Fruit fly (Drosophila melanogaster) Kc167 (cell line): Measurements from ENCODE around the gene scpr-A.
A peak's percentile ranks its signal among the peaks of the same experiment; 100 is the strongest.

Experiments used
- Myc ChIP-seq: fragments of >200 bp; optimal IDR thresholded peaks from 2 replicates; lab custom pipeline; 2017; ENCODE audit warnings: missing external identifiers
- Sin3A ChIP-seq: fragments of >200 bp; optimal IDR thresholded peaks from 2 replicates; lab custom pipeline; 2018; ENCODE audit warnings: missing external identifiers
- h ChIP-seq: fragments of >200 bp; optimal IDR thresholded peaks from 3 replicates; lab custom pipeline; 2018; ENCODE audit warnings: missing external identifiers
- insv ChIP-seq: fragments of >200 bp; optimal IDR thresholded peaks from 3 replicates; lab custom pipeline; 2018; ENCODE audit warnings: missing external identifiers
- psq ChIP-seq: fragments of >200 bp; optimal IDR thresholded peaks from 2 replicates; lab custom pipeline; 2017; ENCODE audit warnings: missing external identifiers
- ttk ChIP-seq: sonication (Bioruptor generic); optimal IDR thresholded peaks from 2 replicates; lab custom pipeline; 2017; ENCODE audit warnings: missing external identifiers

Gene scpr-A

DNA sequence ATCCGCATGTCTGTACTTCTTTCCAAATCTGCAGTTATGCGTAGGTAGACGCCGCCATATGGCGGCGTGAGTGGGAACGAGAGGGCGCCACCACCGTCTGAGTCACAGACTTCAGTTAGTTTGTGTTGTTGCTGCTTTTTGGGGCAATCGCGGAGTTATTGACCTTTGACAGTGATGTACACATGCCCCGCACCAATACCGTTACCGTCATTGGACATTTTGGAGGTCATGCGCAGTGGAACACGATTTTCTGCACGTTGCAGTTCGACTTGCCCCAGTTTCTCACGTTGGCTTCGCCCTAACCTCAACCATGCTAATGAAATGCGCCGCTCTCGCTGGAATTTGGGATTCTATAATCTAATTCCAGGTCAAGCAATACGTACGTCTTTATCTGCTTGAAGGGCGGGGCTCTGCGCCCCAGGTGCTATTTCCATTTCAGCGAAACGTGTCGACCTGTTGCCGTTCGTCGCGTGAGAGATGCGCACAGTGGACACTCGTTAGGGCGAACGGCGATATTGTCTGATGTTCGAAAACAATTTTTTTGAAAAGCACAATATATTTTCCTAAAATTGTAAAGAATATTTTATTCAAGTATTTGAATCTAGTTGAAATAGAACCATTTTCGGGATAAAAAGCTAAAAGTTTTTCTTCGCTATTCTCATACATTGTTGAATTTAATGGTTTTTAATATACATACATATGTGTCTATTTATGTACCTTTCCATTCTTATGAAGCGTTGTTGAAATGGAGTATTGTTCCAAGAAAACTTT is 29.5 kb upstream of the scpr-A start:
- TF ChIP-seq h (no peak), Sin3A (lab: Kevin White, UChicago) (no peak), psq (lab: Kevin White, UChicago) (no peak), ttk (no peak), insv (no peak), Myc (lab: Kevin White, UChicago) (no peak)

DNA sequence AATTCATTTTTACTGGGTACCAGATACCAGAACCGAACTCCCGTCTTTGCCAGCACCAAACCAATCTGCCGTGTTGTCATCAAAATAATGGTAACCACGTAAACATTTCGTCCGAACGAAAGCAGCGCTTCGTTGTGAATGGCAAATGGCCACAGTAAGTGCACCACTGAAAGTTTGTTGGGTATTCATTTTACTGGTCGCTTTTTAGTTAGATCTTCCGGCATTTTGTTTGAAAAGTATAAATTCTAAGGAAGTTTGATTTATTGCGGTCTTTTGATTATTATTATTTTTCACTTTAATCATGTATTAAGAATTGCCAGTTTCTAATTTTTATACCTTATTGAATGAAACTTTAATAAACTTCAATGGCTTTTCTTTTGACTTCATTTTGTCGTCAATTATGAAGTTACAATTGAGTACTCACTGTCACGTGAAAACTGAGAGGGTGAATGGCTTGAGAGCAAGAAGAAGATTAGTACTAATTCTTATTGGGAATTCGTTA is 26.5 kb upstream of the scpr-A start, which contains the start of gene ZnT86D:
Gene ZnT86D (minus strand): TSS at position 91 of the 502 bp plus-strand sequence.
- TF ChIP-seq Sin3A (lab: Kevin White, UChicago): no peak
- no peak for TF ChIP-seq insv
- no peak for TF ChIP-seq psq (lab: Kevin White, UChicago)
- TF ChIP-seq ttk: no peak
- TF ChIP-seq Myc (lab: Kevin White, UChicago): no peak
- no peak for TF ChIP-seq h

DNA sequence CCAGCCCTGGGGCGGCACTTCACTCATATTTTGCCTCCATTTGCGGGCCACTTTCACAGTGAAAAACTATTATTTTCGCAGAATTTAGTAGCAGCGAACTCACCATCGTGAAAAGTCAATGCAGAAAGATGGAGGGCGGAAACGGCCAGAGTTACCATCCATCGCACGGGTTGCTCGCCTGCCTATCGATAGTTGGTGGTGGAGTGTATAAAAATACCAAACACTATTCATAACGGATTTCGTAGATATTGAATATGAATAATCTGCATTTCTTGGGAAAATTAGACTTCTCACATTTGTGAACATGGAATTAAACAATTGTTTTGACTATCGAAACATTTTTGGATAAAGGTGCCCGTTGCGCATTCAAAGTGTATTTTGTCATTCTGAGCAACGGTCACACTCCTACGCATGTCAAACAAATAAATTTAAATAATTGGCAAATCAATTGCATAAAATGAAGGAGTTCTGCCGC is 24.8 kb upstream of the scpr-A start, which contains the start of the genes RpS25 and CG4820:
Gene RpS25 (minus strand): TSS at position 132 of the 475 bp plus-strand sequence.
Gene CG4820 (plus strand): TSS at position 380 of the 475 bp plus-strand sequence.
- no peak for TF ChIP-seq Myc (lab: Kevin White, UChicago)
- no peak for TF ChIP-seq psq (lab: Kevin White, UChicago)
- TF ChIP-seq insv: no peak

DNA sequence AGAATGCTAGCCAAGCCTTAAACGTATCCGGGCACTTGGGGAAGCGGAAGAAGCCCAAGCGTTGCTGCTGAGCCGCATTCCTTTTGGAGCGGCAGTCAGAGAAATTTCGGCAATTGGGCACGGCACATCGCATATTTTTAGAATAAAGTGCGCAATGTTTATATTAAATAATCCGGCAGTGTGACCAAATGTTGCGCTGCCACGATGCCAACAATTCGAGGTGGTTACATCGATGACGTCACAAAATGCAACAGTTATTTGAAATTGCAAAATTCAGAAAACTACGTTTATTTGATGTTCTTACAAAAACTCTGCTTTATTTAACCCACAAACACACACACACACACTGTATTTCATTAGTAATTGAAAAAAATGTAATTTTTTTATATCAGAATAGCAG is 21.1 kb upstream of the scpr-A start, which contains the start of gene CG6689:
Gene CG6689 (minus strand): TSS at position 182 of the 400 bp plus-strand sequence.
- TF ChIP-seq Sin3A (lab: Kevin White, UChicago): no peak
- no peak for TF ChIP-seq ttk
- no peak for TF ChIP-seq psq (lab: Kevin White, UChicago)
- no peak for TF ChIP-seq h
- TF ChIP-seq Myc (lab: Kevin White, UChicago): no peak
- no peak for TF ChIP-seq insv

DNA sequence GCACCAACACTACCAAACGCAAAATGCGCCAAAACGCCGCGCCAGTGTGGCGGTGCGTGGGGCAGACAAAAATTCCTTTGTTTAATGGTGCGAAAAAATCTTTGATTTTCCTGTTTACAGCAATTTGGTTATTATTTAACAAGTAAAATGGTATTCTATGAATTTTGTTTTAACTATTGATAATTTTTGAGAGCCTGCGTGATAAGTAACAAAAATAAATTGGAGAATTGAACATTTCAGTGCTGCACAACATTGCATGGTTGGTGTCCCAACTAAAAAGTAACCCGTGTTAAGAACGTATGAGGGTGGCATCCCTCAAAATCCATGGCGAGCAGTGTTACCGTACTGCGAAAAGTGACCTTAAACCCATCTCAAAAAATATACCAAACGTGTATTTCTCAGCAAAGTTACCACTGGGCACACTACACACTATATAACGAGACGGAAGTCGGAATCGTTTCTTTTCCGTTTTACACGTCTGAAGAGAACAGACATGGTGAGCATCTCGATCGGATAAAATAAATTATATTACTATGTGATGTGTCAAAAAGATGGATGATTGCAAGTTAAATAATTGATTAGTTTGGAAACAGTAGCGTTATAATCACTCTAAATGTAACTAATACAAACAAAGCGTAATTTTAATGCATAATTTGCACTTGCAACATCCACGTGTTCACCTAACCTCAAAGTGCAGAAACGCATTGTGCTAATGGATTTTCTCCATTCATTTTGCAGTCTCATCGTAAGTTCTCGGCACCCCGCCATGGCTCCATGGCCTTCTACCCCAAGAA is 19.3 kb upstream of the scpr-A start, which contains the start of the genes CG6693 and RpL3:
Gene CG6693 (minus strand): TSS at position 203 of the 794 bp plus-strand sequence.
Gene RpL3 (plus strand): TSS at position 458 of the 794 bp plus-strand sequence.
- TF ChIP-seq h: no peak
- no peak for TF ChIP-seq ttk
- no peak for TF ChIP-seq Myc (lab: Kevin White, UChicago)
- TF ChIP-seq Sin3A (lab: Kevin White, UChicago): no peak
- TF ChIP-seq psq (lab: Kevin White, UChicago): no peak
- no peak for TF ChIP-seq insv

DNA sequence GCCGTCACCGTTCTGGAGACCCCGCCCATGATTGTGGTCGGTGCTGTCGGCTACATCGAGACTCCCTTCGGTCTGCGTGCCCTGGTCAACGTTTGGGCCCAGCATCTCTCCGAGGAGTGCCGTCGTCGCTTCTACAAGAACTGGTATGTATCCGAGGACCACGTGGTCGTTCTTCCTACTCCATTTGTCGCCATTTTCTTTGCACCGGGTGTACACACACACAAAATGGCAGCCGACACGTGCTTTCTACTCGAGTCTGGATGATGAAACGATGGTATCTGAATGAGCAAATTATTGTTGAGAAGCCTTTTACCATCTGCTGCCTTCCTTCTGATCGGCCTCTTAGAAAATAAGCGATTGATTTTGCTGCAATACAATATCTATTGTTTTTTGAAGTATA is 18.4 kb upstream of the scpr-A start:
- TF ChIP-seq Sin3A (lab: Kevin White, UChicago) (no peak), ttk (no peak), insv (no peak), psq (lab: Kevin White, UChicago) (no peak), h (no peak)

DNA sequence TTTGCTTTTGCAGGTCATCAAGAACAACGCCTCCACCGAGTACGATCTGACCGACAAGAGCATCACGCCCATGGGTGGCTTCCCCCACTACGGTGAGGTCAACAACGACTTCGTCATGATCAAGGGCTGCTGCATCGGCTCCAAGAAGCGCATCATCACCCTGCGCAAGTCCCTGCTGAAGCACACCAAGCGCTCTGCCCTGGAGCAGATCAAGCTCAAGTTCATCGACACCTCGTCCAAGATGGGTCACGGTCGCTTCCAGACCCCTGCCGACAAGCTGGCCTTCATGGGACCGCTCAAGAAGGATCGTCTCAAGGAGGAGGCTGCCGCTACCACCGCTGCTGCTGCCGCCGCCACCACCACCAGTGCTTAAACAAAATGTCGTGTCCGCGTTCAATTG is 16.5 kb upstream of the scpr-A start:
- no peak for TF ChIP-seq psq (lab: Kevin White, UChicago)
- TF ChIP-seq Myc (lab: Kevin White, UChicago): no peak
- TF ChIP-seq h: no peak
- no peak for TF ChIP-seq Sin3A (lab: Kevin White, UChicago)
- no peak for TF ChIP-seq insv
- TF ChIP-seq ttk: no peak

DNA sequence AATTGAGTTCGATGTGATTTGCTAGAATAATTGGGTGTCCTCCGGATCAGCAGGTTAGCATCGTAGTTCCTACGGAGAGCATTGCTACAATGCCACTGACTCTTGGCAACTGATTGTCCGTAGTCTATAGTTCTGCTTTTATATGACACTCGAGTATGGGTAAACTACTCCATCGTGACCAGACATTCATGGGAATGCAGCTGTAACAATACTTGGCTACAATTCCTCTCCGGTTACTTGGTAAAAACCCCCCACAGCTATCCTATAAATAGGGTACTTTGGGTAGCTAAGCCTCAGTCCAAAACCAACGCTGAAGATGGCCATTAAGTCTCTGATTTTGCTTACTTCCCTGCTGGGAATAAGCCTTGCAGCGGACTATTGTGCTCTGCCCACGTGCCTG is 15.8 kb upstream of the scpr-A start, which contains the start of gene scpr-C:
Gene scpr-C (plus strand): TSS at position 301 of the 400 bp plus-strand sequence.
- TF ChIP-seq Myc (lab: Kevin White, UChicago) (no peak), insv (no peak), psq (lab: Kevin White, UChicago) (no peak), Sin3A (lab: Kevin White, UChicago) (no peak), ttk (no peak), h (no peak)

DNA sequence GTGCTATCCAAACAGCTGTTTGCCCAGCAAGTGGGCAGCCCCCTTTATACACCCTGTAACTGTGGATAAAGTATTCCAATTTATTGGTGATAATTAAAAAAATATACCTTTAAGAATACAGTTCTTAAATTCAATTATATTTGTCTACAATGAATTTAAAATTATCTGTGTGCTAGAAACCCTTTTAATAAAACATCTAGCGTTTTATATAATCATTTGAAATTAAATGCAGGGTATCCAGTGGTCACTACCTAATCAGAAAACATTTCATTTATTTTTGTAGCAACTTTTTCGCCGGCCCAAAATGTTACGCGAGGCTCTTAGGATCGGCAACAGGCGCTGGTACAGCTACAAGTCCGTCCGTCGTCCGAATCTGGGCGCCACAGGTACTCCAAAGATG is 14.5 kb upstream of the scpr-A start, which contains the start of gene CG17726:
Gene CG17726 (plus strand): TSS at position 267 of the 400 bp plus-strand sequence.
- TF ChIP-seq ttk (no peak), Myc (lab: Kevin White, UChicago) (no peak), Sin3A (lab: Kevin White, UChicago) (no peak), psq (lab: Kevin White, UChicago) (no peak), insv (no peak), h (no peak)

DNA sequence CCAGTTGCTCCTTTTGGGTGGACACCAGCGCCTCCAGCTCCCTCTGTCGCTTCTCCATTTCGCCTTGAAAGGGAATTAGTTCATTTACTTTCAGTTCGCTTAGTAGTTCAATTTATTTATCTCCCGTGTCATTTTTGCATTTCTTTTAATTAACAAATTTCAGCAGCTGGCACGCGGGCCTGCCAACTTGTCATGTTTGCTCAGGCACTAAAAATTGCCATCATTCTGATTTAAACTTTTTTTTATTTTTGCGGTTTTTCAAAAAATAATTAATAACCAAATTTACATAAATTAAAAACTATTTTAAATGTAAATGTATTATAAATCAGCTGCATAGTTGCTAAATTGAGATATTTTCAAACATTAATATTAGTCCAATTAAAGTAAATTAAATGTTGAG is 10.6 kb upstream of the scpr-A start, which contains the start of gene GCC88:
Gene GCC88 (minus strand): TSS at position 209 of the 400 bp plus-strand sequence.
- no peak for TF ChIP-seq ttk
- TF ChIP-seq Sin3A (lab: Kevin White, UChicago): no peak
- TF ChIP-seq h: no peak
- no peak for TF ChIP-seq Myc (lab: Kevin White, UChicago)
- TF ChIP-seq psq (lab: Kevin White, UChicago): no peak
- no peak for TF ChIP-seq insv

DNA sequence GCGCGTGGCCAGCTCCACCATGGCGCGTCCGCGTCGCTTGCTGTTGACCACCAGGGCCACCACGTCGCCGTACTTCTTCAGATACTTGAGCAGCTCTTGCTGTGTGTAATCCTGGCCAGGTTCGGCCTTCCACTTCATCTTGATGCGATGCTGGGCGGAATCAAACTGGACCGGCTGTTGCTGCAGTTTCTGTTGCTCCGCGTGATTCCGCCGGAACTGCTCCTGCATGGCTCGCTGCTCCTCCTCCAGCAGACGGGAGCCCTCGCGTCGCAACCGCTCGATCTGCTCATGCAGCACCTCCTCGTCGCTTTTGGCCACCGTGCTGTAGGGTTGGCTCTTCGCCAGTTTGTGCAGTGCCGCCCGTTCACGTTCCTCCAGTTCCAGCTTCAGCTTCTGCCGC is 9.9 kb upstream of the scpr-A start:
- no peak for TF ChIP-seq psq (lab: Kevin White, UChicago)
- TF ChIP-seq ttk: peak; percentile 67

DNA sequence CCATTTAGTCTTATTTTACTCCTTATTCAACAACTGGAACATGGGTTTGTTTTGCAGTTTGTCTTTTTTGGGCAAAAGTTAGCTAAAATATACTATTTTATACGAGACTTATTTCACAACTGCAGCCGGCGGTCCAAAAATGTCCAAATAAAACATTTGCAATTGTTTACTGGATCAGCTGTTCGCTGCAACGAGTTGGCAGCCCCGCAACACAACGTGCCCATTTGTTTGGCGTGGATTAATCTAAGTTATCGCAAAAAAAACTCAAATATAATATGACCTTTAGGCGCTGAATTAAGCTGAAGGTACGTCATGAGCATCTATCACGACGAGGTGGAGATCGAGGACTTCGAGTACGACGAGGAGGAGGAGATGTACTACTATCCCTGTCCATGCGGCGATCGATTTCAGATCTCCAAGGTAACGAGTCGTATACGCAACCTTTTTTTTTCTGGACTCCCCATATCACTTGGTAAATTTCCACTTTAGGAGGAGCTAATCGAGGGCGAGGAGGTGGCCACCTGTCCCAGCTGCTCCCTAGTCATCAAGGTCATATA is 9.2 kb upstream of the scpr-A start, which contains the start of the genes CG17187 and Dph3:
Gene CG17187 (minus strand): TSS at position 175 of the 557 bp plus-strand sequence.
Gene Dph3 (plus strand): TSS at position 208 of the 557 bp plus-strand sequence.
- no peak for TF ChIP-seq insv
- no peak for TF ChIP-seq h
- no peak for TF ChIP-seq ttk
- TF ChIP-seq Myc (lab: Kevin White, UChicago): no peak
- TF ChIP-seq psq (lab: Kevin White, UChicago): no peak
- no peak for TF ChIP-seq Sin3A (lab: Kevin White, UChicago)
